Fruit fly (Drosophila melanogaster): ENCODE data around the gene CG31064.
A peak's percentile ranks its signal among the peaks of the same experiment; 100 is the strongest.

CG31064 gene

DNA sequence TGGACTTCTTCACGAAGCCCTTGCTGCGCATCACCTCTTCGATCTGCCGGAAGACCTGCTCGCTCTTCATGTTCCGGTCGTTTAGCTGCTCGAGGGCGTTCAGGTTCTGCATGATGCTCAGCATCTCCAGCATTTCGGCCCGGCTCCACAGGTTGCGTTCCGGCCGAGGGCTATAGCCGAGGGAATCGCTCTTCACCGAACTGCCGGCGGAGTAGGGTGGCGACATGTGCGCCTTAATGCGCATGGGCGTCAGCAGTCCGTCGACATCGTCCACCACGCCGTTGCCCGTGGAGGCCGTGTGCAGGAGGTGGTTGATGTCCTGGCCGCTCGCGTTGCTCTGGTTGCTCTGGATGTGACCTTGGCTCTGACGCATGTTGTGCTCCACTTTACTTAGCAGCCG is 40.6 kb upstream of the CG31064 start:
- TF ChIP-seq CG4496 (GFP tag; IDR thresholded peaks at IDR 0.05) = no peak
- peak; percentile 75 for TF ChIP-seq CG12605 (GFP tag; IDR thresholded peaks at IDR 0.05)
- no peak for TF ChIP-seq rn (GFP tag; IDR thresholded peaks at IDR 0.05)
- TF ChIP-seq Pif1B (GFP tag; optimal IDR thresholded peaks at IDR 0.05) = no peak
- TF ChIP-seq CG17806 (tag; optimal IDR thresholded peaks at IDR 0.05) = no peak
- no peak for TF ChIP-seq CG14655 (GFP tag; optimal IDR thresholded peaks at IDR 0.05)
- TF ChIP-seq CG13204 (GFP tag; optimal IDR thresholded peaks at IDR 0.05) = no peak

- TF ChIP-seq CG4496 (GFP tag; IDR thresholded peaks at IDR 0.05) = peak; percentile 64; the same call in 2 of the 3 replicates
- TF ChIP-seq CG13204 (GFP tag; optimal IDR thresholded peaks at IDR 0.05) = peak; percentile 19
- no peak for TF ChIP-seq CG9948 (tag; optimal IDR thresholded peaks at IDR 0.05)
- peak; percentile 49; the same call in 1 of the 2 replicates for TF ChIP-seq Ets98B (GFP tag; IDR thresholded peaks at IDR 0.05)
- peak; percentile 21; the same call in 1 of the 2 replicates for TF ChIP-seq rn (GFP tag; IDR thresholded peaks at IDR 0.05)
- TF ChIP-seq CG34367 (tag; optimal IDR thresholded peaks at IDR 0.05) = peak; percentile 34
- no peak for TF ChIP-seq D1 (tag; optimal IDR thresholded peaks at IDR 0.05)
- TF ChIP-seq CG10348 (GFP tag; IDR thresholded peaks at IDR 0.05) = no peak
- TF ChIP-seq CG8301 (tag; optimal IDR thresholded peaks at IDR 0.05) = peak; percentile 22
- TF ChIP-seq CG8159 (tag; optimal IDR thresholded peaks at IDR 0.05) = peak; percentile 15
- TF ChIP-seq fd96Ca (GFP tag; IDR thresholded peaks at IDR 0.05) = peak; percentile 63
- peak; percentile 37 for TF ChIP-seq gl (tag; optimal IDR thresholded peaks at IDR 0.05)
- no peak for TF ChIP-seq CG17806 (tag; optimal IDR thresholded peaks at IDR 0.05)
- peak; percentile 41 for TF ChIP-seq Pif1B (GFP tag; optimal IDR thresholded peaks at IDR 0.05)
- peak; percentile 1 for TF ChIP-seq Snoo (tag; optimal IDR thresholded peaks at IDR 0.05)
- peak; percentile 18 for TF ChIP-seq CG14655 (GFP tag; optimal IDR thresholded peaks at IDR 0.05)
- TF ChIP-seq CG15710 (tag; optimal IDR thresholded peaks at IDR 0.05) = no peak
- peak; percentile 19 for TF ChIP-seq EcR (GFP tag; optimal IDR thresholded peaks at IDR 0.05)
- TF ChIP-seq Pif1A (GFP tag; optimal IDR thresholded peaks at IDR 0.05) = peak; percentile 17
- no peak; the same call in 1 of the 2 replicates for TF ChIP-seq CG12605 (GFP tag; IDR thresholded peaks at IDR 0.05)
- no peak for TF ChIP-seq CG32121 (GFP tag; IDR thresholded peaks at IDR 0.05)
Measured at dm6 chr3R:27274533-27275447, 35.9 kb upstream of the CG31064 start, which contains the start of gene CG5938. CG5938 (plus strand) TSS chr3R:27274794.

- TF ChIP-seq CG4496 (GFP tag; IDR thresholded peaks at IDR 0.05) (peak; percentile 59; the same call in 1 of the 3 replicates), CG32121 (GFP tag; IDR thresholded peaks at IDR 0.05) (no peak), Ets98B (GFP tag; IDR thresholded peaks at IDR 0.05) (peak; percentile 31; the same call in 1 of the 2 replicates)
Measured at dm6 chr3R:27273118-27274062, 34.5 kb upstream of the CG31064 start, which contains the start of gene CG5934. CG5934 (plus strand) TSS chr3R:27273705.

dm6 chr3R:27272233-27272632 is 33.3 kb upstream of the CG31064 start:
- no peak for TF ChIP-seq CG8159 (tag; optimal IDR thresholded peaks at IDR 0.05)
- no peak for TF ChIP-seq Pif1B (GFP tag; optimal IDR thresholded peaks at IDR 0.05)
- peak; percentile 54; the same call in 1 of the 3 replicates for TF ChIP-seq CG4496 (GFP tag; IDR thresholded peaks at IDR 0.05)
- TF ChIP-seq rn (GFP tag; IDR thresholded peaks at IDR 0.05) = no peak
- no peak for TF ChIP-seq gl (tag; optimal IDR thresholded peaks at IDR 0.05)
- no peak for TF ChIP-seq CG13204 (GFP tag; optimal IDR thresholded peaks at IDR 0.05)
- TF ChIP-seq CG10348 (GFP tag; IDR thresholded peaks at IDR 0.05) = no peak
- no peak for TF ChIP-seq fd96Ca (GFP tag; IDR thresholded peaks at IDR 0.05)

dm6 chr3R:27270379-27271266 is 31.7 kb upstream of the CG31064 start:
- TF ChIP-seq CG10348 (GFP tag; IDR thresholded peaks at IDR 0.05) (no peak), CG15710 (tag; optimal IDR thresholded peaks at IDR 0.05) (no peak), EcR (GFP tag; optimal IDR thresholded peaks at IDR 0.05) (peak; percentile 73), CG8301 (tag; optimal IDR thresholded peaks at IDR 0.05) (no peak), CG32121 (GFP tag; IDR thresholded peaks at IDR 0.05) (no peak), D1 (tag; optimal IDR thresholded peaks at IDR 0.05) (no peak), CG4496 (GFP tag; IDR thresholded peaks at IDR 0.05) (no peak), CG14655 (GFP tag; optimal IDR thresholded peaks at IDR 0.05) (no peak), CG17806 (tag; optimal IDR thresholded peaks at IDR 0.05) (no peak), CG9948 (tag; optimal IDR thresholded peaks at IDR 0.05) (no peak), Pif1B (GFP tag; optimal IDR thresholded peaks at IDR 0.05) (no peak), CG12605 (GFP tag; IDR thresholded peaks at IDR 0.05) (0 out of 2 replicates have a peak, but pooled peaks have one; percentile 14), rn (GFP tag; IDR thresholded peaks at IDR 0.05) (no peak), CG8159 (tag; optimal IDR thresholded peaks at IDR 0.05) (no peak), gl (tag; optimal IDR thresholded peaks at IDR 0.05) (no peak), Snoo (tag; optimal IDR thresholded peaks at IDR 0.05) (no peak), CG13204 (GFP tag; optimal IDR thresholded peaks at IDR 0.05) (peak; percentile 6), fd96Ca (GFP tag; IDR thresholded peaks at IDR 0.05) (no peak), Pif1A (GFP tag; optimal IDR thresholded peaks at IDR 0.05) (no peak), CG34367 (tag; optimal IDR thresholded peaks at IDR 0.05) (no peak), Ets98B (GFP tag; IDR thresholded peaks at IDR 0.05) (peak; percentile 22; the same call in 1 of the 2 replicates)

Data from whole organism, pupa.